Worm (Caenorhabditis elegans) whole organism, L2 larva: ENCODE results near the gene cyp-35A5.

Source experiments
- F13H6.1 ChIP-seq: sonication (generic microtip); optimal IDR thresholded peaks from 2 replicates; lab custom pipeline; 2016; ENCODE audit warnings: missing genetic modification characterization, missing compliant biosample characterization
- ZK546.5 ChIP-seq: sonication (generic microtip); optimal IDR thresholded peaks from 2 replicates; lab custom pipeline; 2017; ENCODE audit warnings: missing biosample characterization, missing genetic modification characterization
- alr-1 ChIP-seq: fragments of 150-350 bp; optimal IDR thresholded peaks from 2 replicates; lab custom pipeline; 2014; ENCODE audit warnings: missing biosample characterization, missing genetic modification characterization
- aly-2 ChIP-seq: fragments of 150-350 bp; optimal IDR thresholded peaks from 2 replicates; lab custom pipeline; 2014; ENCODE audit warnings: missing biosample characterization, missing genetic modification characterization
- ama-1 ChIP-seq: fragments of 150-350 bp; optimal IDR thresholded peaks from 2 replicates; lab custom pipeline; 2018; ENCODE audit warnings: inconsistent platforms
- blmp-1 ChIP-seq: sonication (generic microtip); optimal IDR thresholded peaks from 2 replicates; lab custom pipeline; 2017; ENCODE audit warnings: missing genetic modification characterization, mild to moderate bottlenecking, missing compliant biosample characterization, antibody characterized with exemption, moderate library complexity; ENCODE audit not compliant: insufficient read depth
- ceh-82 ChIP-seq: fragments of 150-350 bp; optimal IDR thresholded peaks from 2 replicates; lab custom pipeline; 2014; ENCODE audit warnings: missing biosample characterization, missing genetic modification characterization
- crh-2 ChIP-seq: sonication (generic microtip); optimal IDR thresholded peaks from 2 replicates; lab custom pipeline; 2017; ENCODE audit warnings: missing biosample characterization, missing genetic modification characterization
- elt-1 ChIP-seq: fragments of 150-350 bp; optimal IDR thresholded peaks from 2 replicates; lab custom pipeline; 2014; ENCODE audit warnings: missing biosample characterization, missing genetic modification characterization
- fos-1 ChIP-seq: fragments of 150-350 bp; optimal IDR thresholded peaks from 2 replicates; lab custom pipeline; 2014; ENCODE audit warnings: missing biosample characterization, missing genetic modification characterization
- gmeb-1 ChIP-seq: fragments of 150-350 bp; optimal IDR thresholded peaks from 2 replicates; lab custom pipeline; 2014; ENCODE audit warnings: missing biosample characterization, missing genetic modification characterization
- lin-13 ChIP-seq: fragments of 150-350 bp; optimal IDR thresholded peaks from 2 replicates; lab custom pipeline; 2014; ENCODE audit warnings: missing biosample characterization, missing genetic modification reagents, missing genetic modification characterization
- lin-39 ChIP-seq: fragments of 150-350 bp; optimal IDR thresholded peaks from 2 replicates; lab custom pipeline; 2014; ENCODE audit warnings: missing biosample characterization, missing genetic modification reagents, missing genetic modification characterization
- lsy-2 ChIP-seq, 2 experiments: fragments of 150-350 bp in 1 of 2; sonication (generic microtip) in 1 of 2; optimal IDR thresholded peaks; 2 replicates each; lab custom pipeline; 2014 to 2017; ENCODE audit warnings: missing biosample characterization in 2 of 2, missing genetic modification characterization in 2 of 2
- mab-5 ChIP-seq: fragments of 150-350 bp; optimal IDR thresholded peaks from 2 replicates; lab custom pipeline; 2014; ENCODE audit warnings: missing biosample characterization, missing genetic modification characterization
- mbf-1 ChIP-seq: sonication (generic microtip); optimal IDR thresholded peaks from 2 replicates; lab custom pipeline; 2017; ENCODE audit warnings: missing biosample characterization, missing genetic modification characterization
- mdl-1 ChIP-seq, 2 experiments: fragments of 150-350 bp in 1 of 2; sonication (generic microtip) in 1 of 2; optimal IDR thresholded peaks; 2 replicates each; lab custom pipeline; 2017; ENCODE audit warnings: missing biosample characterization in 2 of 2, missing genetic modification characterization in 2 of 2
- nhr-10 ChIP-seq: sonication (generic microtip); optimal IDR thresholded peaks from 2 replicates; lab custom pipeline; 2017; ENCODE audit warnings: missing biosample characterization, missing genetic modification characterization
- nhr-11 ChIP-seq: fragments of 150-350 bp; optimal IDR thresholded peaks from 2 replicates; lab custom pipeline; 2014; ENCODE audit warnings: missing biosample characterization, missing genetic modification characterization
- nhr-129 ChIP-seq: fragments of 150-350 bp; optimal IDR thresholded peaks from 2 replicates; lab custom pipeline; 2014; ENCODE audit warnings: missing biosample characterization, missing genetic modification characterization
- nhr-25 ChIP-seq: fragments of 150-350 bp; sonication (generic microtip); optimal IDR thresholded peaks from 3 replicates; lab custom pipeline; 2014; ENCODE audit warnings: missing biosample characterization, missing genetic modification characterization
- nhr-6 ChIP-seq: fragments of 150-350 bp; optimal IDR thresholded peaks from 2 replicates; lab custom pipeline; 2014; ENCODE audit warnings: missing biosample characterization, missing genetic modification characterization
- skn-1 ChIP-seq: sonication (generic microtip); optimal IDR thresholded peaks from 2 replicates; lab custom pipeline; 2017; ENCODE audit warnings: missing biosample characterization, missing genetic modification characterization
- sma-3 ChIP-seq: sonication (generic microtip); optimal IDR thresholded peaks from 2 replicates; lab custom pipeline; 2016; ENCODE audit warnings: missing genetic modification reagents, missing genetic modification characterization, missing compliant biosample characterization
- sma-9 ChIP-seq, 2 experiments: fragments of 150-350 bp in 1 of 2; sonication (generic microtip) in 1 of 2; optimal IDR thresholded peaks; 2 replicates each; lab custom pipeline; 2014 to 2016; ENCODE audit warnings: missing genetic modification characterization in 2 of 2, mild to moderate bottlenecking in 1 of 2, missing biosample characterization in 1 of 2, missing compliant biosample characterization in 1 of 2, missing genetic modification reagents in 1 of 2, moderate library complexity in 1 of 2
- snpc-4 ChIP-seq: fragments of 150-350 bp; optimal IDR thresholded peaks from 2 replicates; lab custom pipeline; 2014; ENCODE audit warnings: missing biosample characterization, missing genetic modification characterization
- unc-55 ChIP-seq: fragments of 150-350 bp; sonication (generic microtip); optimal IDR thresholded peaks from 3 replicates; lab custom pipeline; 2014; ENCODE audit warnings: missing biosample characterization, missing genetic modification reagents, missing genetic modification characterization
- unc-62 ChIP-seq: fragments of 150-350 bp; optimal IDR thresholded peaks from 2 replicates; lab custom pipeline; 2014; ENCODE audit warnings: missing biosample characterization, missing genetic modification reagents, missing genetic modification characterization
- zag-1 ChIP-seq: fragments of 150-350 bp; optimal IDR thresholded peaks from 2 replicates; lab custom pipeline; 2014; ENCODE audit warnings: missing biosample characterization, missing genetic modification characterization
- ztf-1 ChIP-seq: fragments of 200-800 bp; sonication (Bioruptor generic); conservative IDR thresholded peaks from 2 replicates; pipeline ENCODE4 v1.3.6; 2022; ENCODE audit warnings: missing genetic modification characterization, missing compliant biosample characterization
- ztf-11 ChIP-seq: sonication (generic microtip); optimal IDR thresholded peaks from 2 replicates; lab custom pipeline; 2017; ENCODE audit warnings: missing biosample characterization, missing genetic modification characterization
- ztf-4 ChIP-seq: fragments of 150-350 bp; optimal IDR thresholded peaks from 2 replicates; lab custom pipeline; 2014; ENCODE audit warnings: missing biosample characterization, missing genetic modification characterization

Gene cyp-35A5

ce11 chrV:3912472-3912871 is 23.7 kb upstream of the cyp-35A5 start, which contains the start of gene srx-68:
TSS of gene srx-68 (plus strand) at chrV:3912772.
- no peak for TF ChIP-seq skn-1 (tag; lab: Kevin White, UChicago)
- TF ChIP-seq nhr-11 (tag; lab: Kevin White, UChicago), result no peak
- TF ChIP-seq ztf-11 (tag; lab: Kevin White, UChicago), result no peak

- TF ChIP-seq fos-1 (tag; lab: Kevin White, UChicago), result no peak
- TF ChIP-seq lsy-2 (tag; optimal IDR thresholded peaks at IDR 0.05; lab: Kevin White, UChicago), result no peak
- no peak for TF ChIP-seq unc-62 (GFP tag; lab: Kevin White, UChicago)
- TF ChIP-seq F13H6.1 (tag; lab: Kevin White, UChicago), result no peak
- no peak for TF ChIP-seq crh-2 (tag; lab: Kevin White, UChicago)
- no peak for TF ChIP-seq nhr-25 (tag; lab: Kevin White, UChicago)
Measured at ce11 chrV:3913131-3913530, 23.0 kb upstream of the cyp-35A5 start.

ce11 chrV:3916480-3916879 is 19.6 kb upstream of the cyp-35A5 start, which contains the start of gene srx-67:
TSS of gene srx-67 (plus strand) at chrV:3916780.
- TF ChIP-seq alr-1 (no peak), F13H6.1 (tag; lab: Kevin White, UChicago) (no peak), nhr-129 (tag; lab: Kevin White, UChicago) (no peak)

ce11 chrV:3919289-3919688 is 16.8 kb upstream of the cyp-35A5 start, which contains the start of gene srx-66:
TSS of gene srx-66 (plus strand) at chrV:3919589.
- TF ChIP-seq mdl-1 (tag; optimal IDR thresholded peaks at IDR 0.05; lab: Kevin White, UChicago), result no peak
- TF ChIP-seq lin-13 (GFP tag; lab: Kevin White, UChicago), result no peak
- no peak for TF ChIP-seq gmeb-1 (tag; lab: Kevin White, UChicago)
- no peak for TF ChIP-seq sma-9 (GFP tag; optimal IDR thresholded peaks at IDR 0.05; lab: Kevin White, UChicago)
- no peak for TF ChIP-seq sma-9 (tag; optimal IDR thresholded peaks at IDR 0.05; lab: Kevin White, UChicago)
- no peak for TF ChIP-seq ztf-4 (tag; lab: Kevin White, UChicago)
- TF ChIP-seq elt-1, result no peak
- TF ChIP-seq aly-2 (tag; lab: Kevin White, UChicago), result no peak
- TF ChIP-seq alr-1, result no peak
- TF ChIP-seq zag-1 (tag; lab: Kevin White, UChicago), result no peak
- TF ChIP-seq blmp-1 (tag; lab: Kevin White, UChicago), result no peak
- TF ChIP-seq ceh-82, result no peak
- no peak for TF ChIP-seq unc-62 (GFP tag; lab: Kevin White, UChicago)
- no peak for TF ChIP-seq snpc-4
- no peak for TF ChIP-seq mab-5 (tag; lab: Kevin White, UChicago)
- no peak for TF ChIP-seq ztf-11 (tag; lab: Kevin White, UChicago)

ce11 chrV:3921635-3922034 is 14.5 kb upstream of the cyp-35A5 start, which contains the start of gene srx-65:
TSS of gene srx-65 (plus strand) at chrV:3921935.
- TF ChIP-seq fos-1 (tag; lab: Kevin White, UChicago) (no peak), unc-55 (GFP tag; lab: Kevin White, UChicago) (no peak), unc-62 (GFP tag; lab: Kevin White, UChicago) (no peak), F13H6.1 (tag; lab: Kevin White, UChicago) (no peak), snpc-4 (no peak), ztf-1 (GFP tag; lab: Robert Waterston, UW) (no peak), ZK546.5 (tag; lab: Kevin White, UChicago) (no peak), alr-1 (no peak), mbf-1 (tag; lab: Kevin White, UChicago) (no peak), sma-3 (GFP tag; lab: Kevin White, UChicago) (no peak)
- TF ChIP-seq, all 48 proteins: peak for 0

- TF ChIP-seq nhr-6 (tag; lab: Kevin White, UChicago) (no peak), ama-1 (lab: Kevin White, UChicago) (no peak), zag-1 (tag; lab: Kevin White, UChicago) (no peak), sma-3 (GFP tag; lab: Kevin White, UChicago) (no peak), lin-13 (GFP tag; lab: Kevin White, UChicago) (no peak), elt-1 (no peak), sma-9 (GFP tag; optimal IDR thresholded peaks at IDR 0.05; lab: Kevin White, UChicago) (no peak), sma-9 (tag; optimal IDR thresholded peaks at IDR 0.05; lab: Kevin White, UChicago) (no peak), lin-39 (no peak), crh-2 (tag; lab: Kevin White, UChicago) (no peak), fos-1 (tag; lab: Kevin White, UChicago) (no peak), nhr-10 (no peak), nhr-11 (tag; lab: Kevin White, UChicago) (no peak)
Measured at ce11 chrV:3922547-3922946, 13.6 kb upstream of the cyp-35A5 start.
